Worm (Caenorhabditis elegans) whole organism, L3 larva: ENCODE measurements around the gene T16H12.13.

ENCODE experiments used
- R02D3.7 ChIP-seq: fragments of 150-350 bp; optimal IDR thresholded peaks from 2 replicates; lab custom pipeline; 2014; ENCODE audit warnings: missing biosample characterization, missing genetic modification characterization
- aly-2 ChIP-seq: fragments of 150-350 bp; optimal IDR thresholded peaks from 2 replicates; lab custom pipeline; 2014; ENCODE audit warnings: missing biosample characterization, missing genetic modification characterization
- ama-1 ChIP-seq: fragments of 150-350 bp; optimal IDR thresholded peaks from 2 replicates; lab custom pipeline; 2018
- ceh-28 ChIP-seq: fragments of 150-350 bp; optimal IDR thresholded peaks from 2 replicates; lab custom pipeline; 2014; ENCODE audit warnings: missing biosample characterization, missing genetic modification reagents, missing genetic modification characterization
- ceh-82 ChIP-seq: fragments of 150-350 bp; optimal IDR thresholded peaks from 2 replicates; lab custom pipeline; 2014; ENCODE audit warnings: missing biosample characterization, missing genetic modification characterization
- egl-27 ChIP-seq: sonication (generic microtip); optimal IDR thresholded peaks from 4 replicates; lab custom pipeline; 2017; ENCODE audit warnings: missing biosample characterization, missing genetic modification reagents, missing genetic modification characterization
- egl-5 ChIP-seq: fragments of 150-350 bp; optimal IDR thresholded peaks from 2 replicates; lab custom pipeline; 2017; ENCODE audit warnings: missing biosample characterization, missing genetic modification reagents, missing genetic modification characterization, inconsistent platforms
- elt-1 ChIP-seq: fragments of 150-350 bp; optimal IDR thresholded peaks from 2 replicates; lab custom pipeline; 2014; ENCODE audit warnings: missing biosample characterization, missing genetic modification characterization
- fos-1 ChIP-seq: fragments of 150-350 bp; optimal IDR thresholded peaks from 2 replicates; lab custom pipeline; 2014; ENCODE audit warnings: missing biosample characterization, missing genetic modification characterization
- hmg-11 ChIP-seq: sonication (generic microtip); optimal IDR thresholded peaks from 2 replicates; lab custom pipeline; 2016; ENCODE audit warnings: missing genetic modification characterization, missing compliant biosample characterization
- lin-15B ChIP-seq: fragments of 150-350 bp; optimal IDR thresholded peaks from 2 replicates; lab custom pipeline; 2014; ENCODE audit warnings: missing biosample characterization, missing genetic modification characterization
- lin-39 ChIP-seq: fragments of 150-350 bp; optimal IDR thresholded peaks from 2 replicates; lab custom pipeline; 2018; ENCODE audit warnings: missing biosample characterization, missing genetic modification reagents, missing genetic modification characterization
- lsy-12 ChIP-seq: sonication (generic microtip); optimal IDR thresholded peaks from 2 replicates; lab custom pipeline; 2016; ENCODE audit warnings: mild to moderate bottlenecking, missing genetic modification characterization, missing compliant biosample characterization
- mdl-1 ChIP-seq: fragments of 150-350 bp; optimal IDR thresholded peaks from 2 replicates; lab custom pipeline; 2014; ENCODE audit warnings: missing biosample characterization, missing genetic modification characterization
- mml-1 ChIP-seq: fragments of 150-350 bp; sonication (generic microtip); optimal IDR thresholded peaks from 3 replicates; lab custom pipeline; 2014; ENCODE audit warnings: missing biosample characterization, missing genetic modification characterization
- nfya-1 ChIP-seq: sonication (generic microtip); optimal IDR thresholded peaks from 2 replicates; lab custom pipeline; 2017; ENCODE audit warnings: missing genetic modification characterization, mild to moderate bottlenecking, missing compliant biosample characterization, antibody characterized with exemption, moderate library complexity; ENCODE audit not compliant: insufficient read depth
- nhr-23 ChIP-seq: fragments of 150-350 bp; optimal IDR thresholded peaks from 2 replicates; lab custom pipeline; 2014; ENCODE audit warnings: missing biosample characterization, missing genetic modification reagents, missing genetic modification characterization
- nhr-237 ChIP-seq: fragments of 150-350 bp; optimal IDR thresholded peaks from 2 replicates; lab custom pipeline; 2014; ENCODE audit warnings: missing biosample characterization, missing genetic modification characterization
- nhr-25 ChIP-seq: sonication (generic microtip); optimal IDR thresholded peaks from 2 replicates; lab custom pipeline; 2017; ENCODE audit warnings: missing biosample characterization, missing genetic modification characterization
- nhr-43 ChIP-seq: sonication (generic microtip); optimal IDR thresholded peaks from 2 replicates; lab custom pipeline; 2016; ENCODE audit warnings: mild to moderate bottlenecking, missing genetic modification characterization, missing compliant biosample characterization; ENCODE audit not compliant: poor library complexity, severe bottlenecking
- nhr-67 ChIP-seq: fragments of 150-350 bp; optimal IDR thresholded peaks from 2 replicates; lab custom pipeline; 2014; ENCODE audit warnings: missing biosample characterization, missing genetic modification characterization
- nhr-77 ChIP-seq: fragments of 150-350 bp; optimal IDR thresholded peaks from 2 replicates; lab custom pipeline; 2014; ENCODE audit warnings: missing biosample characterization, missing genetic modification characterization
- pha-4 ChIP-seq: fragments of 150-350 bp; optimal IDR thresholded peaks from 2 replicates; lab custom pipeline; 2014; ENCODE audit warnings: missing biosample characterization, missing genetic modification reagents, missing genetic modification characterization
- sea-2 ChIP-seq: fragments of 150-350 bp; sonication (generic microtip); optimal IDR thresholded peaks from 4 replicates; lab custom pipeline; 2014; ENCODE audit warnings: missing biosample characterization, missing genetic modification reagents, missing genetic modification characterization
- skn-1 ChIP-seq: fragments of 150-350 bp; optimal IDR thresholded peaks from 2 replicates; lab custom pipeline; 2014; ENCODE audit warnings: missing biosample characterization, missing genetic modification characterization
- snpc-4 ChIP-seq: fragments of 150-350 bp; optimal IDR thresholded peaks from 2 replicates; lab custom pipeline; 2014; ENCODE audit warnings: missing biosample characterization, missing genetic modification characterization
- tbx-2 ChIP-seq: sonication (generic microtip); optimal IDR thresholded peaks from 2 replicates; lab custom pipeline; 2016; ENCODE audit warnings: mild to moderate bottlenecking, missing genetic modification characterization, missing compliant biosample characterization
- unc-39 ChIP-seq: sonication (generic microtip); optimal IDR thresholded peaks from 4 replicates; lab custom pipeline; 2017; ENCODE audit warnings: missing biosample characterization, missing genetic modification characterization
- unc-62 ChIP-seq: fragments of 150-350 bp; sonication (generic microtip); optimal IDR thresholded peaks from 4 replicates; lab custom pipeline; 2014; ENCODE audit warnings: missing biosample characterization, missing genetic modification reagents, missing genetic modification characterization
- ztf-11 ChIP-seq: fragments of 150-350 bp; optimal IDR thresholded peaks from 2 replicates; lab custom pipeline; 2014; ENCODE audit warnings: missing biosample characterization, missing genetic modification characterization
- ztf-4 ChIP-seq: fragments of 150-350 bp; optimal IDR thresholded peaks from 2 replicates; lab custom pipeline; 2014; ENCODE audit warnings: missing biosample characterization, missing genetic modification characterization

T16H12.13 gene

DNA sequence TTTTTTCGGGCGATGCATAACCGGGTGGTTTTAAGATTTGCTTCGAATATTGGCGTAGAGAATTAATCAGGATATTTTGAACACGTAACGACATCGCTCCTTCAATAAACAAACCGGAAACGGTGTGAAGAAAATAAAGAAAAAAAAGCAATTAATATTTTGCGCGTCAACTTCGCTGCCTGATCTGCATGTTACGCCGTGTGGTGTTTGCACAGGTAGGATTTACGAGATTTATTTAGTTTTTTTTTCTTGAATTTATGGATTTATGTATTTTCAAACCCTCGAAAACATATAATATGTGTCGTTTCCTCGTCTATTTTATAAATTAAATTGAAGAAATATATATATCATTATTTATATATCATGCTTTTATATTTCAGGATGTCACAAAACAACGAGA, 29.5 kb downstream of the T16H12.13 start, which contains the start of the genes ZK1128.1 and mett-10:
Gene ZK1128.1 (minus strand): TSS at position 99 of the 400 bp plus-strand sequence.
Gene mett-10 (plus strand): TSS at position 375 of the 400 bp plus-strand sequence.
- TF ChIP-seq nfya-1 (peak; percentile 39), R02D3.7 (tag; lab: Kevin White, UChicago) (peak; percentile 85), lin-15B (peak; percentile 45), pha-4 (tag; lab: Kevin White, UChicago) (peak; percentile 51), nhr-23 (tag; lab: Kevin White, UChicago) (peak; percentile 18), ceh-82 (tag; lab: Kevin White, UChicago) (no peak), egl-5 (tag; lab: Kevin White, UChicago) (no peak)

DNA sequence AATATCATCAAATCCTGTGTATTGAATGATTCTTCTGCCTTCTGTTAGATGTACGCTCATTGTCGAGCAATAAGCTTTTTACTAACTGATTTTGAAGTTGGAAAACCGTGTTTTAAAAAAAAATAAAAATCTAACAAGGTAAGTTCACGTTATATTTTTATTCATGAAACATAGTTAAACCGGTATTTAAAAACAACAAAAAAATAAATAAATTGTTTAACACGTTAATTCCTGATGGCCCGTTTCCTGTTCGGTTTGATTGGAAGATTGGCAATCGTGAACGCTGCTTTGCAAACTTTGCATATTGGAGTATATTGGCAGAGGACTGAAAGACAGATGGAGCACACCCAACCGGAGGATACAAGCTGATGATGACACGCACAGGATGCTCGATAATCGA, 33.6 kb downstream of the T16H12.13 start, which contains the start of gene ZK1128.3:
Gene ZK1128.3 (minus strand): TSS at position 101 of the 400 bp plus-strand sequence.
- no peak for TF ChIP-seq egl-27 (tag; lab: Kevin White, UChicago)
- TF ChIP-seq sea-2 (GFP tag; lab: Kevin White, UChicago), result no peak
- no peak for TF ChIP-seq nhr-43
- TF ChIP-seq pha-4 (tag; lab: Kevin White, UChicago), result no peak
- no peak for TF ChIP-seq skn-1 (tag; lab: Kevin White, UChicago)
- no peak for TF ChIP-seq lin-15B
- TF ChIP-seq hmg-11, result no peak
- TF ChIP-seq tbx-2 (tag; lab: Kevin White, UChicago), result no peak
- no peak for TF ChIP-seq fos-1 (tag; lab: Kevin White, UChicago)
- TF ChIP-seq unc-62 (GFP tag; lab: Kevin White, UChicago), result no peak
- no peak for TF ChIP-seq R02D3.7 (tag; lab: Kevin White, UChicago)
- no peak for TF ChIP-seq nhr-237 (tag; lab: Kevin White, UChicago)
- TF ChIP-seq ceh-28, result no peak
- no peak for TF ChIP-seq nfya-1
- no peak for TF ChIP-seq mml-1
- no peak for TF ChIP-seq nhr-67 (tag; lab: Kevin White, UChicago)
- no peak for TF ChIP-seq mdl-1 (tag; lab: Kevin White, UChicago)
- no peak for TF ChIP-seq lsy-12 (tag; lab: Kevin White, UChicago)

DNA sequence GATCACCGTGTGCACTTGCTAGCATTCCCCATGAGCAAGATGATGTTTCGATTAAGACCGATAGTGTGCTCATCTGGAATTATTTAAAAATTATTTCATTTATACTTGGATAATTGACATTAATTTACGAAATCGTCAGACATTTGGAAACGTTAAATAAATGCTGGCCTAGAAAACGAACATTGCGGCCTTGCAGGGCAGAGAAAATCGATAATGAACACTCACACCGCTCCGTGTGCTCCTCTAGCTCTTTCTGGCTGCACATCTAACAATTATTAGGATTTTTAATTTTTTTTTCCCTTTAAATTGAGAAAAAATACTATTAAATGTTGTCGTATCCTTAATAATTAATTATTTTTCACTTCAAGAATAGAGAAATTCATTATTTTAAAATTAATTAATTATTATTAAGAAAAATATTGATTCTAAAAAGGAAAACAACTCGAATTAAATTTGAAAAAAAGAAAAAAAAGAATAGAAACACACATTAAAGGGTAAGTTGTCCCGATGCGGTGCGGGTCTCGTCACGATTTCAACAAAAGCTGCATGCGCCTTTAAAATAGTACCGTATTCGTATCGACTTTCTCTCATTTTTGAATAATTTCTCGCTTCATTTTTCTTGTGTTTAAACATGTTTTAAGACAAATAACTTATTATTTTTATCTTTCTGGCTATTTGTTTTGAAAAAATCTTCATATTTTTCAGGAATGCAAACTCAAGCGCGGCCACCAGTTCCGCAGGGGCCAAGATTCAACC, 35.1 kb downstream of the T16H12.13 start, which contains the start of the genes gtf-2H3 and ham-3:
Gene gtf-2H3 (minus strand): TSS at position 73 of the 756 bp plus-strand sequence.
Gene ham-3 (plus strand): TSS at position 706 of the 756 bp plus-strand sequence.
- TF ChIP-seq nfya-1 (peak; percentile 41), hmg-11 (peak; percentile 33), ztf-4 (tag; lab: Kevin White, UChicago) (no peak), ceh-28 (peak; percentile 79)

DNA sequence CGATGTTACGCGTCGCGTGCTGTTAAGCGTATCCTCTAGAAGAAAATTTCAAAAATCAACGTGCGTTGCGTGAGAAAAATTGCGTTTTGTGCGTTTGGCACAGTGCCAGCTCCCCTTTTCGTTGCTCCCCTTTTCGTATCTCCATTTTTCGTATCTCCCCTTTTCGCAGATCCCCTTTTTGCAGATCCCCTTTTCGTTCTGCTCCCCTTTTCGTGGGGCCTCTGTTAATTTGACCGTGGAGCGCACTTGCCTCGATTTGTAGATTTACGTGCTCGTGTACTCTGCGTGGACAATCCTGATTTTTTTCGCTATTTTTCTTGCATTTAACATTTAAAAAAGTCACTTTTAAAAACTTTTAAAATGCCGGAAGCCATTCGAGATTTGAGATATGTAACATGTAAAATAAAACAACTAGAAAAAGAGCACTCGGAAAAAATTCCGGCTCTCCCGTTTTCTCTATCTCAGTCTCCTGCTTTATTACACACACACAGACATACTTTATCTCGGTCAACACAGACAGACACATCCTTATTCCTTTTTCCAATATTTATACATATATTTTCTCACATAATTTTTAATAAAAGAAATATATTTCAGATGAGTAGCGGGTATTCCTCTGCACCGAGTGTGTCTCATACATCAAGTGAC, 38.5 kb downstream of the T16H12.13 start, which contains the start of gene ttll-4:
Gene ttll-4 (plus strand): TSS at position 598 of the 648 bp plus-strand sequence.
- no peak for TF ChIP-seq nhr-77
- TF ChIP-seq elt-1, result no peak
- peak; percentile 76 for TF ChIP-seq R02D3.7 (tag; lab: Kevin White, UChicago)
- no peak for TF ChIP-seq ztf-11 (tag; lab: Kevin White, UChicago)
- no peak for TF ChIP-seq snpc-4
- no peak for TF ChIP-seq nhr-23 (tag; lab: Kevin White, UChicago)
- no peak for TF ChIP-seq nhr-237 (tag; lab: Kevin White, UChicago)
- TF ChIP-seq ztf-4 (tag; lab: Kevin White, UChicago), result no peak
- no peak for TF ChIP-seq unc-39
- TF ChIP-seq mdl-1 (tag; lab: Kevin White, UChicago), result no peak
- no peak for TF ChIP-seq aly-2 (tag; lab: Kevin White, UChicago)
- TF ChIP-seq lin-39, result peak; percentile 9
- no peak for TF ChIP-seq nhr-25 (tag; lab: Kevin White, UChicago)
- no peak for TF ChIP-seq ama-1 (lab: Kevin White, UChicago)
- peak; percentile 43 for TF ChIP-seq nfya-1
- peak; percentile 51 for TF ChIP-seq nhr-43
- TF ChIP-seq lin-15B, result peak; percentile 60

DNA sequence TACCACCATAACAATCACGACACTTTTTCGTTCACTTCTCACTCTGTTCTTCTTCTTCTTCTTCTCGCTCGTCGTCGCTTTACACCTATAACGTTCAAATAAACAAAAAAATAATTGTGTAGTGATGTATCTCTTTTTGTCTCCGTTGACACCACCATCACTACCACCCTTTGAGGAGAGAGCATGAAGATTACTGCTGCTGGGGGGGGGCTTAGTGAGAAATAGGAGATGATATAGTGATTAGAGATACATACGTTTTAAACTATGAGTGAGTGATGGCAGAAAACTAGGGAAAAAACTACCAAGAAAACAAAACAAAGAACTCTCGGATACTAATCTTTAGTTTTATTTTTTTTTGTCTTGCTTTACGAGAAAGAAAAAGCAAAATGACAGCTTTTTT, 41.2 kb downstream of the T16H12.13 start:
- TF ChIP-seq egl-27 (tag; lab: Kevin White, UChicago), result no peak
- TF ChIP-seq elt-1, result peak; percentile 11
- peak; percentile 74 for TF ChIP-seq lin-39
